Fruit fly (Drosophila melanogaster) Kc167 (cell line): ENCODE measurements around the gene vls.

Experiments
- Sin3A ChIP-seq: fragments of >200 bp; optimal IDR thresholded peaks from 2 replicates; lab custom pipeline; 2018; ENCODE audit warnings: missing external identifiers
- h ChIP-seq: fragments of >200 bp; optimal IDR thresholded peaks from 3 replicates; lab custom pipeline; 2018; ENCODE audit warnings: missing external identifiers
- insv ChIP-seq: fragments of >200 bp; optimal IDR thresholded peaks from 3 replicates; lab custom pipeline; 2018; ENCODE audit warnings: missing external identifiers
- psq ChIP-seq: fragments of >200 bp; optimal IDR thresholded peaks from 2 replicates; lab custom pipeline; 2017; ENCODE audit warnings: missing external identifiers
- ttk ChIP-seq: sonication (Bioruptor generic); optimal IDR thresholded peaks from 2 replicates; lab custom pipeline; 2017; ENCODE audit warnings: missing external identifiers

DNA sequence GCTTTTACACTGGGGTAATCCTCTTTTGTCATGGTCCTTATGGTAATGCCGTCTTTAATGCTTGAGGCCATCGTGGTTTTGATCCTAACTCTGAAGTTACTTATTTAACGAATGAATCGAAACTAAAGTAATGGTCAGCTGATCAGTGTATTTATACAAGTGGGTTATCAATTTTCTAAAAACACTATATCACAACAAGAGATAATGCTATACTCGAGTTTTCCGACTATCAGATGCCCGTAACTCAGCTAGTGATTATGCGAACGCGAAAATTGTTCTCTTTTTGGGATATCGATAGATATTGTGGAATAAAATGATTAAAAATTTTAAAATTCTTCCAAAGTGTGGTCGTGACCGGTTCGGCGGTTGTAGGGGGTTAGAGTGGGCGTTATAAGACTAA is 39.8 kb downstream of the vls start, which contains the start of gene AANATL3:
- TF ChIP-seq psq (lab: Kevin White, UChicago) (no peak), ttk (lab: Kevin White, UChicago) (no peak), h (lab: Kevin White, UChicago) (no peak), Sin3A (lab: Kevin White, UChicago) (no peak), insv (lab: Kevin White, UChicago) (no peak)
